Worm (Caenorhabditis elegans): Measurements from ENCODE around the gene akt-1.

ce11 chrV:10216724-10217123 lies 32.0 kb upstream of the akt-1 start, which contains the start of gene ZK856.14:
- TF ChIP-seq dpl-1 (GFP tag; optimal IDR thresholded peaks at IDR 0.05) (no peak), tlf-1 (GFP tag; optimal IDR thresholded peaks at IDR 0.05) (no peak)

All from whole organism, young adult.